Fruit fly (Drosophila melanogaster): ENCODE measurements around the gene lmgB.

lmgB gene

dm6 chr2L:8528951-8529430 lies 573 bp upstream of the lmgB start, which contains the start of gene CG17834:
TSS of gene CG17834 (plus strand) at chr2L:8529141.
- peak; percentile 58; the same call in 1 of the 3 replicates for TF ChIP-seq CG2199 (GFP tag; IDR thresholded peaks at IDR 0.05)
- no peak for TF ChIP-seq CG4282 (GFP tag; optimal IDR thresholded peaks at IDR 0.05)
- TF ChIP-seq Rfx (GFP tag; IDR thresholded peaks at IDR 0.05), result peak; percentile 52
- TF ChIP-seq bbx (GFP tag; IDR thresholded peaks at IDR 0.05; ENCODE audit: partially characterized antibody), result 0 out of 2 replicates have a peak, but pooled peaks have one; percentile 7
- no peak for TF ChIP-seq CG16813 (GFP tag; IDR thresholded peaks at IDR 0.05; ENCODE audit: partially characterized antibody)
- TF ChIP-seq CG8290 (GFP tag; optimal IDR thresholded peaks at IDR 0.05), result no peak
- TF ChIP-seq CG8290 (tag; optimal IDR thresholded peaks at IDR 0.05), result peak in 1 of 2 experiments; percentile 65
- peak; percentile 59; the same call in 2 of the 3 replicates for TF ChIP-seq ci (GFP tag; IDR thresholded peaks at IDR 0.05)
- TF ChIP-seq nerfin-2 (GFP tag; IDR thresholded peaks at IDR 0.05; ENCODE audit: partially characterized antibody), result no peak
- no peak for TF ChIP-seq ind (GFP tag; optimal IDR thresholded peaks at IDR 0.05)
- TF ChIP-seq exex (tag; optimal IDR thresholded peaks at IDR 0.05), result no peak
- no peak for TF ChIP-seq HmgD (GFP tag; optimal IDR thresholded peaks at IDR 0.05)
- 0 out of 2 replicates have a peak, but pooled peaks have one; percentile 12 for TF ChIP-seq sob (GFP tag; IDR thresholded peaks at IDR 0.05)
- peak; percentile 59 for TF ChIP-seq CG12769 (tag; optimal IDR thresholded peaks at IDR 0.05)
- no peak for TF ChIP-seq fu2 (GFP tag; optimal IDR thresholded peaks at IDR 0.05)
- TF ChIP-seq Dp (GFP tag; optimal IDR thresholded peaks at IDR 0.05), result no peak
- peak; percentile 21; the same call in 1 of the 3 replicates for TF ChIP-seq Dbx (GFP tag; IDR thresholded peaks at IDR 0.05)
- TF ChIP-seq CG34376 (GFP tag; optimal IDR thresholded peaks at IDR 0.05), result peak; percentile 87
- TF ChIP-seq fd96Cb (tag; optimal IDR thresholded peaks at IDR 0.05), result no peak
- no peak for TF ChIP-seq Kr (GFP tag; optimal IDR thresholded peaks at IDR 0.05)
- TF ChIP-seq Bgb (GFP tag; IDR thresholded peaks at IDR 0.05; ENCODE audit: partially characterized antibody), result peak; percentile 48; the same call in 1 of the 2 replicates
- TF ChIP-seq Nf-YC (tag; optimal IDR thresholded peaks at IDR 0.05), result peak; percentile 77
- TF ChIP-seq CG15514 (GFP tag; optimal IDR thresholded peaks at IDR 0.05), result peak; percentile 7
- no peak for TF ChIP-seq MESR4 (GFP tag; optimal IDR thresholded peaks at IDR 0.05)
- peak; percentile 68 for TF ChIP-seq sug (tag; optimal IDR thresholded peaks at IDR 0.05)
- no peak for TF ChIP-seq lov (optimal IDR thresholded peaks at IDR 0.05)
- TF ChIP-seq lov (GFP tag; IDR thresholded peaks at IDR 0.05), result no peak
- peak; percentile 27 for TF ChIP-seq MTF-1 (GFP tag; optimal IDR thresholded peaks at IDR 0.05; ENCODE audit: borderline replicate concordance)
- TF ChIP-seq CG34422 (GFP tag; IDR thresholded peaks at IDR 0.05), result peak; percentile 32; the same call in 1 of the 3 replicates
- TF ChIP-seq Fer3 (tag; optimal IDR thresholded peaks at IDR 0.05), result peak; percentile 11
- TF ChIP-seq Lim3 (GFP tag; IDR thresholded peaks at IDR 0.05), result no peak
- peak; percentile 67 for TF ChIP-seq cwo (GFP tag; optimal IDR thresholded peaks at IDR 0.05)
- no peak for TF ChIP-seq mam (GFP tag; optimal IDR thresholded peaks at IDR 0.05)
- TF ChIP-seq Eip74EF (GFP tag; optimal IDR thresholded peaks at IDR 0.05), result peak in 1 of 2 experiments; percentile 33
- 0 out of 2 replicates have a peak, but pooled peaks have one; percentile 16 for TF ChIP-seq CG9932 (GFP tag; IDR thresholded peaks at IDR 0.05)
- TF ChIP-seq ap (GFP tag; IDR thresholded peaks at IDR 0.05), result no peak
- no peak for TF ChIP-seq ro (GFP tag; IDR thresholded peaks at IDR 0.05)
- TF ChIP-seq trh (GFP tag; optimal IDR thresholded peaks at IDR 0.05), result no peak
- 0 out of 3 replicates have a peak, but pooled peaks have one; percentile 16 for TF ChIP-seq Aef1 (GFP tag; IDR thresholded peaks at IDR 0.05)
- peak; percentile 75 for TF ChIP-seq chm (GFP tag; IDR thresholded peaks at IDR 0.05)
- peak; percentile 10 for TF ChIP-seq Hmr (GFP tag; optimal IDR thresholded peaks at IDR 0.05)
- no peak for TF ChIP-seq gro (GFP tag; optimal IDR thresholded peaks at IDR 0.05)
- no peak for TF ChIP-seq CG18011 (GFP tag; optimal IDR thresholded peaks at IDR 0.05)
- TF ChIP-seq CG17568 (GFP tag; optimal IDR thresholded peaks at IDR 0.05), result no peak
- TF ChIP-seq vvl (GFP tag; IDR thresholded peaks at IDR 0.05), result 0 out of 2 replicates have a peak, but pooled peaks have one; percentile 26
- peak; percentile 25; the same call in 1 of the 2 replicates for TF ChIP-seq stc (GFP tag; IDR thresholded peaks at IDR 0.05)
- 0 out of 2 replicates have a peak, but pooled peaks have one; percentile 12 for TF ChIP-seq Oaz (GFP tag; IDR thresholded peaks at IDR 0.05)
- TF ChIP-seq CG13296 (GFP tag; optimal IDR thresholded peaks at IDR 0.05), result peak; percentile 30
- TF ChIP-seq repo (GFP tag; optimal IDR thresholded peaks at IDR 0.05), result no peak
- TF ChIP-seq grau (tag; optimal IDR thresholded peaks at IDR 0.05), result no peak
